Worm (Caenorhabditis elegans) whole organism, young adult: ENCODE data around the gene twk-9.
"Not testable (repeated sequence)": the region's sequence is repeated elsewhere in the genome, so short reads cannot be mapped to it uniquely, and the experiment has no call there.

Experiments used
- cebp-2 ChIP-seq: fragments of 200-800 bp; sonication (Bioruptor generic); IDR thresholded peaks from 2 replicates; pipeline ENCODE4 v1.3.6; 2022; ENCODE audit warnings: missing genetic modification characterization, missing compliant biosample characterization
- lin-26 ChIP-seq: fragments of 200-800 bp; sonication (Bioruptor generic); IDR thresholded peaks from 2 replicates; pipeline ENCODE4 v1.3.6; 2022; ENCODE audit warnings: missing genetic modification reagents, missing genetic modification characterization, missing compliant biosample characterization
- madf-8 ChIP-seq: fragments of 200-800 bp; sonication (Bioruptor generic); conservative IDR thresholded peaks from 2 replicates; pipeline ENCODE4 v1.3.6; 2022; ENCODE audit warnings: missing genetic modification reagents, missing genetic modification characterization, missing compliant biosample characterization
- rec-8 ChIP-seq, 2 experiments: sonication (generic microtip); optimal IDR thresholded peaks; 2 replicates each; lab custom pipeline; 2016; ENCODE audit warnings: mild to moderate bottlenecking in 2 of 2, missing genetic modification characterization in 2 of 2, missing genetic modification reagents in 2 of 2, missing genotype in 2 of 2, missing biosample characterization in 1 of 2, missing compliant biosample characterization in 1 of 2, moderate library complexity in 1 of 2
- unc-62 ChIP-seq: fragments of 150-350 bp; optimal IDR thresholded peaks from 2 replicates; lab custom pipeline; 2014; ENCODE audit warnings: missing biosample characterization, missing genetic modification reagents, missing genetic modification characterization

DNA sequence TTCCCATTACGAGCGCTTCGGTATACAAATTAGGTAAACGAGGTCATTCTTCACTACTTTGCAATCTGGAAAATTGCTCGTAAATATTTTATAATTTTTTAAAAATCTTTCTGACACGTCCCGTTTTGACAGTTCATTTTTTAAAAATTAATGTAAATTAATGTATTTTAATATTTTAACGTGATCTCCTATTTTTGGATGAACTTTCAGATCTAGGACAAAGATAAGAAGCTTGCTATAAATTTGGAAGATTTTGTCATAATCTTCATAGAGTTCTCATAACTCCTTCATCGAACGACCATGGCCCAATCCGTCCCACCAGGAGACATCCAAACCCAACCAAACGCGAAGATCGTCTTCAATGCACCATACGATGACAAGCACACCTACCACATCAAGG, 4.3 kb upstream of the twk-9 start, which contains the start of gene msp-76:
- not testable (repeated sequence) for TF ChIP-seq rec-8 (tag; optimal IDR thresholded peaks at IDR 0.05; lab: Kevin White, UChicago); unc-62 (GFP tag; lab: Kevin White, UChicago); cebp-2 (GFP tag; lab: Robert Waterston, UW); madf-8; lin-26 (GFP tag; lab: Robert Waterston, UW)
